Worm (Caenorhabditis elegans) whole organism, early embryonic: ENCODE data around the gene K07C5.9.
A peak's percentile ranks its signal among the peaks of the same experiment; 100 is the strongest.

Source experiments
- B0310.2 ChIP-seq: sonication (generic microtip); optimal IDR thresholded peaks from 2 replicates; lab custom pipeline; 2016; ENCODE audit warnings: mild to moderate bottlenecking, missing genetic modification characterization, missing compliant biosample characterization
- F13C5.2 ChIP-seq: sonication (generic microtip); optimal IDR thresholded peaks from 2 replicates; lab custom pipeline; 2017; ENCODE audit warnings: mild to moderate bottlenecking, missing genetic modification characterization, inconsistent platforms, missing compliant biosample characterization
- aly-1 ChIP-seq: sonication (generic microtip); optimal IDR thresholded peaks from 2 replicates; lab custom pipeline; 2016; ENCODE audit warnings: missing genetic modification characterization, missing compliant biosample characterization
- ama-1 ChIP-seq: fragments of 150-350 bp; optimal IDR thresholded peaks from 2 replicates; lab custom pipeline; 2014
- ceh-13 ChIP-seq: fragments of 200-800 bp; sonication (Bioruptor generic); optimal IDR thresholded peaks from 2 replicates; lab custom pipeline; 2018; ENCODE audit warnings: mild to moderate bottlenecking, missing genetic modification characterization, missing compliant biosample characterization
- ceh-36 ChIP-seq: sonication (generic microtip); optimal IDR thresholded peaks from 2 replicates; lab custom pipeline; 2016; ENCODE audit warnings: missing genetic modification characterization, inconsistent platforms, missing compliant biosample characterization
- ets-7 ChIP-seq: sonication (generic microtip); optimal IDR thresholded peaks from 2 replicates; lab custom pipeline; 2016; ENCODE audit warnings: missing genotype, missing genetic modification characterization, missing compliant biosample characterization
- flt-1 ChIP-seq: fragments of 200-800 bp; sonication (Bioruptor generic); IDR thresholded peaks from 2 replicates; pipeline ENCODE4 v1.3.6; 2022; ENCODE audit warnings: missing genetic modification characterization, missing compliant biosample characterization
- hmbx-1 ChIP-seq: sonication (generic microtip); optimal IDR thresholded peaks from 2 replicates; lab custom pipeline; 2016; ENCODE audit warnings: mild to moderate bottlenecking, missing genetic modification characterization, missing compliant biosample characterization
- hmg-4 ChIP-seq: fragments of 200-800 bp; sonication (Bioruptor generic); optimal IDR thresholded peaks from 2 replicates; lab custom pipeline; 2018; ENCODE audit warnings: mild to moderate bottlenecking, missing genetic modification characterization, missing compliant biosample characterization
- hnd-1 ChIP-seq: sonication (generic microtip); optimal IDR thresholded peaks from 2 replicates; lab custom pipeline; 2016; ENCODE audit warnings: missing genetic modification characterization, missing compliant biosample characterization
- pes-1 ChIP-seq: fragments of 200-800 bp; sonication (Bioruptor generic); IDR thresholded peaks from 2 replicates; pipeline ENCODE4 v1.3.6; 2022; ENCODE audit warnings: missing genetic modification reagents, missing genetic modification characterization, missing compliant biosample characterization
- scrt-1 ChIP-seq: fragments of 200-800 bp; sonication (Bioruptor generic); IDR thresholded peaks from 2 replicates; pipeline ENCODE4 v1.3.6; 2022; ENCODE audit warnings: missing genetic modification characterization, missing compliant biosample characterization
- sea-1 ChIP-seq: fragments of 200-800 bp; sonication (Bioruptor generic); conservative IDR thresholded peaks from 2 replicates; pipeline ENCODE4 v1.3.6; 2022; ENCODE audit warnings: missing genetic modification characterization, missing compliant biosample characterization
- tbx-11 ChIP-seq: fragments of 200-800 bp; sonication (Bioruptor generic); IDR thresholded peaks from 2 replicates; pipeline ENCODE4 v1.3.6; 2022; ENCODE audit warnings: missing genetic modification characterization, missing compliant biosample characterization
- tbx-37 ChIP-seq: fragments of 200-800 bp; sonication (Bioruptor generic); conservative IDR thresholded peaks from 2 replicates; pipeline ENCODE4 v1.3.6; 2022; ENCODE audit warnings: missing genetic modification reagents, missing genetic modification characterization, missing compliant biosample characterization
- tra-4 ChIP-seq: sonication (generic microtip); optimal IDR thresholded peaks from 2 replicates; lab custom pipeline; 2017; ENCODE audit warnings: missing genetic modification characterization, missing compliant biosample characterization

Gene K07C5.9

ce11 chrV:10355773-10356335 is 5.9 kb upstream of the K07C5.9 start, which contains the start of gene sluh-7:
sluh-7 (minus strand) TSS chrV:10355823.
- no peak for TF ChIP-seq ets-7 (tag; lab: Kevin White, UChicago)
- TF ChIP-seq tbx-37 (GFP tag; lab: Robert Waterston, UW): peak; percentile 86
- no peak for TF ChIP-seq tra-4 (tag; lab: Kevin White, UChicago)
- peak; percentile 28 for TF ChIP-seq ceh-13
- peak; percentile 21 for TF ChIP-seq hnd-1 (tag; lab: Kevin White, UChicago)
- peak; percentile 43 for TF ChIP-seq F13C5.2 (tag; lab: Kevin White, UChicago)

ce11 chrV:10352928-10353427 is 3.0 kb upstream of the K07C5.9 start, which contains the start of gene nol-56:
nol-56 (minus strand) TSS chrV:10352978.
- TF ChIP-seq hmg-4: no peak
- 0 out of 2 replicates have a peak, but pooled peaks have one; percentile 37 for TF ChIP-seq pes-1 (GFP tag; lab: Robert Waterston, UW)
- no peak for TF ChIP-seq hmbx-1 (tag; lab: Kevin White, UChicago)

ce11 chrV:10342904-10343303 is 7.0 kb downstream of the K07C5.9 start, which contains the start of gene K07C5.3:
K07C5.3 (plus strand) TSS chrV:10343032.
- TF ChIP-seq hmg-4 (no peak), tra-4 (tag; lab: Kevin White, UChicago) (no peak), scrt-1 (no peak), pes-1 (GFP tag; lab: Robert Waterston, UW) (no peak), B0310.2 (tag; lab: Kevin White, UChicago) (no peak), sea-1 (GFP tag; lab: Robert Waterston, UW) (no peak), aly-1 (tag; lab: Kevin White, UChicago) (no peak), ama-1 (lab: Kevin White, UChicago) (no peak), ets-7 (tag; lab: Kevin White, UChicago) (no peak), hmbx-1 (tag; lab: Kevin White, UChicago) (no peak), F13C5.2 (tag; lab: Kevin White, UChicago) (no peak), hnd-1 (tag; lab: Kevin White, UChicago) (no peak), tbx-11 (GFP tag; lab: Robert Waterston, UW) (no peak), flt-1 (GFP tag; lab: Robert Waterston, UW) (no peak), ceh-36 (tag; lab: Kevin White, UChicago) (no peak), tbx-37 (GFP tag; lab: Robert Waterston, UW) (no peak), ceh-13 (no peak)

ce11 chrV:10341905-10342328 is 8.0 kb downstream of the K07C5.9 start, which contains the start of gene K07C5.13:
K07C5.13 (plus strand) TSS chrV:10342055.
- TF ChIP-seq sea-1 (GFP tag; lab: Robert Waterston, UW): peak; percentile 75; the same call in 1 of the 2 replicates
- peak; percentile 51; the same call in 1 of the 2 replicates for TF ChIP-seq scrt-1
- 0 out of 2 replicates have a peak, but pooled peaks have one; percentile 36 for TF ChIP-seq tbx-37 (GFP tag; lab: Robert Waterston, UW)
- TF ChIP-seq flt-1 (GFP tag; lab: Robert Waterston, UW): peak; percentile 56
- TF ChIP-seq pes-1 (GFP tag; lab: Robert Waterston, UW): peak; percentile 61; the same call in 1 of the 2 replicates
- peak; percentile 61; the same call in 1 of the 2 replicates for TF ChIP-seq tbx-11 (GFP tag; lab: Robert Waterston, UW)

- TF ChIP-seq tbx-11 (GFP tag; lab: Robert Waterston, UW): no peak
- no peak for TF ChIP-seq scrt-1
- no peak for TF ChIP-seq ama-1 (lab: Kevin White, UChicago)
- TF ChIP-seq ceh-36 (tag; lab: Kevin White, UChicago): no peak
- no peak for TF ChIP-seq ceh-13
- no peak for TF ChIP-seq flt-1 (GFP tag; lab: Robert Waterston, UW)
- no peak for TF ChIP-seq tbx-37 (GFP tag; lab: Robert Waterston, UW)
- no peak for TF ChIP-seq hnd-1 (tag; lab: Kevin White, UChicago)
- TF ChIP-seq pes-1 (GFP tag; lab: Robert Waterston, UW): no peak
- TF ChIP-seq tra-4 (tag; lab: Kevin White, UChicago): no peak
- no peak for TF ChIP-seq ets-7 (tag; lab: Kevin White, UChicago)
Observed at ce11 chrV:10339200-10339599, 10.8 kb downstream of the K07C5.9 start, which contains the start of gene K07C5.2. K07C5.2 (plus strand) TSS chrV:10339500.

ce11 chrV:10338305-10338992 is 11.5 kb downstream of the K07C5.9 start, which contains the start of gene arx-2:
arx-2 (minus strand) TSS chrV:10338355.
- TF ChIP-seq aly-1 (tag; lab: Kevin White, UChicago) (no peak), flt-1 (GFP tag; lab: Robert Waterston, UW) (no peak)

- TF ChIP-seq scrt-1: no peak
- TF ChIP-seq flt-1 (GFP tag; lab: Robert Waterston, UW): no peak
- no peak for TF ChIP-seq tra-4 (tag; lab: Kevin White, UChicago)
- TF ChIP-seq ama-1 (lab: Kevin White, UChicago): no peak
- TF ChIP-seq hnd-1 (tag; lab: Kevin White, UChicago): no peak
- TF ChIP-seq ceh-36 (tag; lab: Kevin White, UChicago): no peak
- TF ChIP-seq ets-7 (tag; lab: Kevin White, UChicago): no peak
- no peak for TF ChIP-seq tbx-37 (GFP tag; lab: Robert Waterston, UW)
- no peak for TF ChIP-seq aly-1 (tag; lab: Kevin White, UChicago)
- TF ChIP-seq F13C5.2 (tag; lab: Kevin White, UChicago): no peak
- no peak for TF ChIP-seq ceh-13
- TF ChIP-seq tbx-11 (GFP tag; lab: Robert Waterston, UW): no peak
- no peak for TF ChIP-seq sea-1 (GFP tag; lab: Robert Waterston, UW)
- TF ChIP-seq hmbx-1 (tag; lab: Kevin White, UChicago): no peak
- no peak for TF ChIP-seq hmg-4
- TF ChIP-seq pes-1 (GFP tag; lab: Robert Waterston, UW): no peak
- no peak for TF ChIP-seq B0310.2 (tag; lab: Kevin White, UChicago)
Observed at ce11 chrV:10333843-10334242, 16.1 kb downstream of the K07C5.9 start.
